Fruit fly (Drosophila melanogaster): Measurements from ENCODE around the gene CG2540.

DNA sequence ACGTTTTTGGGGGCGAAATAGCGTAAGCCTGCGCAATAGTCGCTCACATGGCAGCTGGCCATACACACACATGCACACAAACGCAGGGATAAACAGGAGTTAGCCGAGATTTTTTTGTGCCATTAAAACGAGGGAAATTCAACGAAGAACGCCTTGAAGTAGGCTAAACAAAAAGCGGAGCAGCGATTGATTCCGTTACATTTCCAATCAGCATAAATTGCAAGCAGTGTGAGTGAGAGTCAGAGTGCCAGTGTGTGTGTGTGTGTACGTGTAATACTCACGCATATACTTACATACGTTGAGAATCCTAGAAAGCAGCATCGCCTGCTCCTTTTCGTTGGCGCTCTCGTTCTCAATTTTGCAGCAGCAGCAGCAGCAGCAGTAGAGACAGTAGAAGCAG, 3.5 kb downstream of the CG2540 start:
- TF ChIP-seq psq (GFP tag; optimal IDR thresholded peaks at IDR 0.05) (no peak), Abd-B (GFP tag; optimal IDR thresholded peaks at IDR 0.05) (no peak), Dif (GFP tag; optimal IDR thresholded peaks at IDR 0.05; ENCODE audit: partially characterized antibody) (no peak), pan (optimal IDR thresholded peaks at IDR 0.05) (no peak)
